Worm (Caenorhabditis elegans) whole organism, L1 larva: ENCODE data around the gene ddo-3.
A peak's percentile ranks its signal among the peaks of the same experiment; 100 is the strongest.

Experiments used
- F16B12.6 ChIP-seq: fragments of 150-350 bp; optimal IDR thresholded peaks from 2 replicates; lab custom pipeline; 2014; ENCODE audit warnings: missing biosample characterization, missing genetic modification characterization
- ama-1 ChIP-seq: fragments of 150-350 bp; optimal IDR thresholded peaks from 2 replicates; lab custom pipeline; 2014
- ceh-63 ChIP-seq: fragments of 200-800 bp; sonication (Bioruptor generic); optimal IDR thresholded peaks from 2 replicates; lab custom pipeline; 2018; ENCODE audit warnings: mild to moderate bottlenecking, missing genetic modification characterization, missing compliant biosample characterization
- ceh-82 ChIP-seq, 3 experiments: fragments of 150-350 bp in 1 of 3; sonication (generic microtip) in 2 of 3; optimal IDR thresholded peaks; 2 replicates each; lab custom pipeline; 2014 to 2017; ENCODE audit warnings: missing biosample characterization in 3 of 3, missing genetic modification characterization in 3 of 3
- ceh-90 ChIP-seq: sonication (generic microtip); optimal IDR thresholded peaks from 2 replicates; lab custom pipeline; 2016; ENCODE audit warnings: missing genetic modification characterization, missing compliant biosample characterization
- ces-1 ChIP-seq: fragments of 150-350 bp; optimal IDR thresholded peaks from 2 replicates; lab custom pipeline; 2014; ENCODE audit warnings: missing biosample characterization, missing genetic modification reagents, missing genetic modification characterization
- dpl-1 ChIP-seq, 3 experiments: fragments of 150-350 bp in 2 of 3; sonication (generic microtip) in 1 of 3; optimal IDR thresholded peaks; 2 replicates each; lab custom pipeline; 2014 to 2017; ENCODE audit warnings: missing biosample characterization in 3 of 3, missing genetic modification characterization in 3 of 3, missing genetic modification reagents in 3 of 3
- dsc-1 ChIP-seq: sonication (generic microtip); optimal IDR thresholded peaks from 2 replicates; lab custom pipeline; 2016; ENCODE audit warnings: mild to moderate bottlenecking, missing genetic modification characterization, missing compliant biosample characterization
- efl-1 ChIP-seq, 4 experiments: fragments of 150-350 bp; optimal IDR thresholded peaks in 3 of 4; peaks in 1 of 4; 1 replicate in 1 of 4; 2 replicates in 3 of 4; lab custom pipeline; 2014; ENCODE audit warnings: missing biosample characterization in 2 of 4, missing genetic modification characterization in 2 of 4, missing genetic modification reagents in 2 of 4
- egl-27 ChIP-seq, 2 experiments: fragments of 150-350 bp in 1 of 2; sonication (generic microtip); optimal IDR thresholded peaks; 3 replicates each; lab custom pipeline; 2017 to 2018; ENCODE audit warnings: missing biosample characterization in 2 of 2, missing genetic modification characterization in 2 of 2, missing genetic modification reagents in 2 of 2
- elt-3 ChIP-seq, 6 experiments: fragments of 150-350 bp in 1 of 6; sonication (generic microtip); optimal IDR thresholded peaks; 2 replicates each; lab custom pipeline; 2017 to 2018; ENCODE audit warnings: missing biosample characterization in 6 of 6, missing genetic modification characterization in 6 of 6, inconsistent platforms in 1 of 6
- fkh-10 ChIP-seq: sonication (generic microtip); optimal IDR thresholded peaks from 2 replicates; lab custom pipeline; 2017; ENCODE audit warnings: missing biosample characterization, missing genetic modification reagents, missing genetic modification characterization
- fkh-8 ChIP-seq: sonication (generic microtip); optimal IDR thresholded peaks from 2 replicates; lab custom pipeline; 2016; ENCODE audit warnings: mild to moderate bottlenecking, missing genetic modification characterization, missing compliant biosample characterization
- hlh-4 ChIP-seq: sonication (generic microtip); optimal IDR thresholded peaks from 2 replicates; lab custom pipeline; 2016; ENCODE audit warnings: mild to moderate bottlenecking, missing genetic modification characterization, missing compliant biosample characterization
- hpl-2 ChIP-seq: fragments of 150-350 bp; optimal IDR thresholded peaks from 2 replicates; lab custom pipeline; 2014; ENCODE audit warnings: missing biosample characterization, missing genetic modification reagents, missing genetic modification characterization
- isw-1 ChIP-seq: fragments of 200-800 bp; sonication (Bioruptor generic); IDR thresholded peaks from 2 replicates; pipeline ENCODE4 v1.3.6; 2022; ENCODE audit warnings: missing genetic modification characterization, missing compliant biosample characterization
- jun-1 ChIP-seq: fragments of 150-350 bp; optimal IDR thresholded peaks from 2 replicates; lab custom pipeline; 2014; ENCODE audit warnings: missing biosample characterization, missing genetic modification reagents, missing genetic modification characterization
- lin-13 ChIP-seq: fragments of 150-350 bp; optimal IDR thresholded peaks from 2 replicates; lab custom pipeline; 2014; ENCODE audit warnings: missing biosample characterization, missing genetic modification reagents, missing genetic modification characterization
- lin-14 ChIP-seq: fragments of 200-800 bp; sonication (Bioruptor generic); optimal IDR thresholded peaks from 2 replicates; lab custom pipeline; 2018; ENCODE audit warnings: mild to moderate bottlenecking, missing genetic modification characterization, moderate library complexity, missing compliant biosample characterization
- lin-15B ChIP-seq: fragments of 150-350 bp; sonication (generic microtip); optimal IDR thresholded peaks from 3 replicates; lab custom pipeline; 2014; ENCODE audit warnings: missing biosample characterization, missing genetic modification characterization
- lin-35 ChIP-seq, 2 experiments: fragments of 150-350 bp; optimal IDR thresholded peaks; 2 replicates each; lab custom pipeline; 2014; ENCODE audit warnings: missing biosample characterization in 2 of 2, missing genetic modification characterization in 2 of 2, missing genetic modification reagents in 2 of 2
- nhr-11 ChIP-seq: fragments of 150-350 bp; optimal IDR thresholded peaks from 2 replicates; lab custom pipeline; 2014; ENCODE audit warnings: missing biosample characterization, missing genetic modification characterization
- nhr-19 ChIP-seq: fragments of 200-800 bp; sonication (Bioruptor generic); conservative IDR thresholded peaks from 2 replicates; pipeline ENCODE4 v1.3.6; 2022; ENCODE audit warnings: missing genetic modification characterization, missing compliant biosample characterization
- nhr-20 ChIP-seq: sonication (generic microtip); optimal IDR thresholded peaks from 2 replicates; lab custom pipeline; 2016; ENCODE audit warnings: mild to moderate bottlenecking, missing genetic modification characterization, missing compliant biosample characterization
- nhr-237 ChIP-seq: fragments of 150-350 bp; optimal IDR thresholded peaks from 2 replicates; lab custom pipeline; 2014; ENCODE audit warnings: missing biosample characterization, missing genetic modification characterization
- nhr-71 ChIP-seq: sonication (generic microtip); optimal IDR thresholded peaks from 2 replicates; lab custom pipeline; 2016; ENCODE audit warnings: mild to moderate bottlenecking, missing genetic modification characterization, moderate library complexity, missing compliant biosample characterization
- nhr-76 ChIP-seq: sonication (generic microtip); optimal IDR thresholded peaks from 2 replicates; lab custom pipeline; 2017; ENCODE audit warnings: missing biosample characterization, missing genetic modification characterization
- nhr-77 ChIP-seq: fragments of 150-350 bp; optimal IDR thresholded peaks from 2 replicates; lab custom pipeline; 2014; ENCODE audit warnings: missing biosample characterization, missing genetic modification characterization
- nhr-84 ChIP-seq: sonication (generic microtip); optimal IDR thresholded peaks from 2 replicates; lab custom pipeline; 2017; ENCODE audit warnings: missing biosample characterization, missing genetic modification characterization
- pag-3 ChIP-seq: sonication (generic microtip); optimal IDR thresholded peaks from 2 replicates; lab custom pipeline; 2017; ENCODE audit warnings: missing genetic modification characterization, mild to moderate bottlenecking, missing compliant biosample characterization, antibody characterized with exemption, borderline replicate concordance; ENCODE audit not compliant: insufficient read depth
- pax-3 ChIP-seq: fragments of 200-800 bp; sonication (Bioruptor generic); optimal IDR thresholded peaks from 2 replicates; lab custom pipeline; 2018; ENCODE audit warnings: mild to moderate bottlenecking, missing genetic modification characterization, moderate library complexity, missing compliant biosample characterization
- pqm-1 ChIP-seq: sonication (generic microtip); optimal IDR thresholded peaks from 3 replicates; lab custom pipeline; 2017; ENCODE audit warnings: missing biosample characterization, missing genetic modification characterization
- swsn-7 ChIP-seq: sonication (generic microtip); optimal IDR thresholded peaks from 2 replicates; lab custom pipeline; 2016; ENCODE audit warnings: missing genetic modification characterization, missing compliant biosample characterization
- unc-130 ChIP-seq: fragments of 150-350 bp; optimal IDR thresholded peaks from 2 replicates; lab custom pipeline; 2017; ENCODE audit warnings: missing biosample characterization, missing genetic modification characterization, inconsistent platforms
- unc-30 ChIP-seq: sonication (generic microtip); optimal IDR thresholded peaks from 2 replicates; lab custom pipeline; 2017; ENCODE audit warnings: missing biosample characterization, missing genetic modification characterization
- unc-62 ChIP-seq: fragments of 150-350 bp; optimal IDR thresholded peaks from 2 replicates; lab custom pipeline; 2014; ENCODE audit warnings: missing biosample characterization, missing genetic modification reagents, missing genetic modification characterization
- unc-86 ChIP-seq: sonication (generic microtip); optimal IDR thresholded peaks from 2 replicates; lab custom pipeline; 2016; ENCODE audit warnings: missing genetic modification characterization, missing compliant biosample characterization
- unc-98 ChIP-seq: fragments of 200-800 bp; sonication (Bioruptor generic); IDR thresholded peaks from 2 replicates; pipeline ENCODE4 v1.3.6; 2022; ENCODE audit warnings: missing genetic modification characterization, missing compliant biosample characterization
- xbp-1 ChIP-seq: sonication (generic microtip); optimal IDR thresholded peaks from 2 replicates; lab custom pipeline; 2016; ENCODE audit warnings: missing genetic modification characterization, missing compliant biosample characterization
- zip-4 ChIP-seq: fragments of 200-800 bp; sonication (Bioruptor generic); optimal IDR thresholded peaks from 2 replicates; lab custom pipeline; 2018; ENCODE audit warnings: mild to moderate bottlenecking, missing genetic modification characterization, moderate library complexity, missing compliant biosample characterization
- ztf-11 ChIP-seq, 2 experiments: sonication (generic microtip); optimal IDR thresholded peaks; 2 replicates each; lab custom pipeline; 2016 to 2017; ENCODE audit warnings: missing genetic modification characterization in 2 of 2, missing biosample characterization in 1 of 2, missing compliant biosample characterization in 1 of 2

Gene ddo-3

DNA sequence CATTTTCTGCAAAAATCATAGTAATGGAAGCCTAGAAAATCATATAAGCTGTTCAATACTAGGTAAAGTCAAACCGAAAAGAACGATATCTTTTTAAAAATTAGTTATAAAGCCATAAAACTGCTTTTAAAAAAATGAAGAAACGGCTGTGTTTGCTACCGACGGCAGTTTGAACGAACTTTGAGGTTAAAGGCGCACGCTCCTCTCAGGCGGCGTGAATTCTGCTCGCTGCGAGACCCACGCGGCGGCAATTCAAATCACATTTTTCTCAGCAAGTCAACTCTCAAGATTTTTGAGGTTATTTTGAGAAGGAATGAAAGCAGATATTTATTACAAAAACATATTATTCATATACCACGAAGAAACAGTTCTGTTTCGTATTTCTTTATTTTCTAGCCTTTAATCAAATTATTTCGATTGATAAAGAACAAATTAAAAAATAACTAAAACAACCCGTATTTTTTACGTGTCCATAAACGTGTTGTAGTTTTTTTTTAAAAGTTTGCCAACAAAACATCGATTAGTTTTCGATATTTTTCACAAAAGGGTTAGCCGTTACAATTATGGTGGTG, 20.5 kb downstream of the ddo-3 start, which contains the start of the genes mdh-2 and F20H11.4 (continued):
- TF ChIP-seq zip-4 (GFP tag; lab: Kevin White, UChicago): no peak
- TF ChIP-seq nhr-237: peak; percentile 59
- TF ChIP-seq lin-35 (GFP tag; optimal IDR thresholded peaks at IDR 0.05; lab: Kevin White, UChicago): peak; percentile 97 to 98
- TF ChIP-seq fkh-8 (tag; lab: Kevin White, UChicago): peak; percentile 72
- TF ChIP-seq fkh-10 (GFP tag; lab: Kevin White, UChicago): no peak
- TF ChIP-seq pqm-1: no peak
- peak; percentile 74 for TF ChIP-seq isw-1 (GFP tag; lab: Robert Waterston, UW)
- TF ChIP-seq pax-3 (tag; lab: Kevin White, UChicago): peak; percentile 9
- TF ChIP-seq nhr-84: no peak
- no peak for TF ChIP-seq ceh-90 (tag; lab: Kevin White, UChicago)
- TF ChIP-seq F16B12.6 (tag; lab: Kevin White, UChicago): peak; percentile 63
- TF ChIP-seq lin-15B (tag; lab: Kevin White, UChicago): peak; percentile 76
- TF ChIP-seq lin-14 (GFP tag; lab: Kevin White, UChicago): peak; percentile 83
- TF ChIP-seq efl-1 (optimal IDR thresholded peaks at IDR 0.05; lab: Kevin White, UChicago): peak; percentile 85 to 97
- TF ChIP-seq efl-1 (GFP tag; optimal IDR thresholded peaks at IDR 0.05 in 1 of 2; lab: Kevin White, UChicago): peak; percentile 96 to 99
- TF ChIP-seq egl-27 (tag; optimal IDR thresholded peaks at IDR 0.05; lab: Kevin White, UChicago): no peak
- no peak for TF ChIP-seq hlh-4
- no peak for TF ChIP-seq nhr-11 (tag; lab: Kevin White, UChicago)
- TF ChIP-seq ztf-11 (tag; optimal IDR thresholded peaks at IDR 0.05; lab: Kevin White, UChicago): no peak
- peak; percentile 57 for TF ChIP-seq unc-130 (tag; lab: Kevin White, UChicago)
- TF ChIP-seq unc-62: no peak
- TF ChIP-seq hpl-2: peak; percentile 23
- no peak for TF ChIP-seq nhr-76
- TF ChIP-seq unc-30: no peak
- peak; percentile 82 for TF ChIP-seq swsn-7 (tag; lab: Kevin White, UChicago)
- TF ChIP-seq nhr-77 (tag; lab: Kevin White, UChicago): peak; percentile 63
- TF ChIP-seq pag-3 (tag; lab: Kevin White, UChicago): no peak
- no peak for TF ChIP-seq ama-1
- TF ChIP-seq xbp-1: peak; percentile 86
- TF ChIP-seq jun-1 (tag; lab: Kevin White, UChicago): peak; percentile 63
- TF ChIP-seq elt-3 (tag; optimal IDR thresholded peaks at IDR 0.05; lab: Kevin White, UChicago): peak in 2 of 6 experiments; percentile 65 to 78
- no peak for TF ChIP-seq unc-98 (GFP tag; lab: Robert Waterston, UW)
- TF ChIP-seq nhr-20 (tag; lab: Kevin White, UChicago): peak; percentile 87
- TF ChIP-seq dsc-1 (tag; lab: Kevin White, UChicago): peak; percentile 62
- TF ChIP-seq ceh-82 (tag; optimal IDR thresholded peaks at IDR 0.05; lab: Kevin White, UChicago): peak; percentile 64 to 90 (median 78)
- TF ChIP-seq ceh-63: no peak
- peak; percentile 91 for TF ChIP-seq nhr-71 (tag; lab: Kevin White, UChicago)
- TF ChIP-seq, all 84 proteins: peak for 44

DNA sequence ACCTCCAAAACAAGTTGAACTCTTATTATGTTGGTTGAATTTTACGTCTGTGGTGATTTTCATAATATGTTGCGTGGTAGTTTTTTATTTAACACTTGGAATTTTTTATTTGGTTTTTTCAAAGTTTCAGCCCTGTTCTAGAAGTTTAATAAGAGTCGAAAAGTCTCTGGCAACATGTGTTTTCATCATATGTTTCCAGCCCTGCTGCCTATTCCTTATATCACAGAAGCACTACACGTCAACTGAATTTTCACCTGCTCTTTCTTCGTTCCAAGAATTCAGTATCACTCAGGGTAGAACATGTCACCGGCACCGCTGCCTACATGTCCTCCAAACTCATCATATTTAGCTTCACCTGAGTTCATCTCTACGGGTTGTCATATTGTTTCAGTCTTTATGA, 22.9 kb downstream of the ddo-3 start, which contains the start of gene srh-40:
Gene srh-40, plus strand, starts transcription at position 301 of the 400 bp plus-strand sequence.
- peak; percentile 43 for TF ChIP-seq hlh-4
- TF ChIP-seq zip-4 (GFP tag; lab: Kevin White, UChicago): no peak
- TF ChIP-seq ces-1 (GFP tag; lab: Kevin White, UChicago): no peak
- no peak for TF ChIP-seq dpl-1 (GFP tag; optimal IDR thresholded peaks at IDR 0.05; lab: Kevin White, UChicago)
- TF ChIP-seq unc-86 (tag; lab: Kevin White, UChicago): no peak
- no peak for TF ChIP-seq lin-13 (GFP tag; lab: Kevin White, UChicago)
- TF ChIP-seq nhr-19: no peak
